Worm (Caenorhabditis elegans): Measurements from ENCODE around the gene scl-3.

scl-3 gene

ce11 chrIV:13075625-13076252 is 16.4 kb downstream of the scl-3 start:
- no peak for TF ChIP-seq hlh-15 (tag; optimal IDR thresholded peaks at IDR 0.05)
- TF ChIP-seq odd-2 (tag; optimal IDR thresholded peaks at IDR 0.05): no peak
- no peak for TF ChIP-seq sdc-2 (tag; optimal IDR thresholded peaks at IDR 0.05)
- TF ChIP-seq ceh-30 (tag; optimal IDR thresholded peaks at IDR 0.05): no peak
- no peak for TF ChIP-seq K02D7.2 (tag; optimal IDR thresholded peaks at IDR 0.05)
- TF ChIP-seq ceh-9 (tag; optimal IDR thresholded peaks at IDR 0.05): no peak
- TF ChIP-seq che-1 (tag; optimal IDR thresholded peaks at IDR 0.05): no peak
- no peak for TF ChIP-seq ceh-22 (tag; optimal IDR thresholded peaks at IDR 0.05)
- no peak for TF ChIP-seq ceh-45 (GFP tag; IDR thresholded peaks at IDR 0.05)
- TF ChIP-seq ahr-1 (tag; optimal IDR thresholded peaks at IDR 0.05): no peak
- no peak for TF ChIP-seq dmd-4 (tag; optimal IDR thresholded peaks at IDR 0.05; ENCODE audit: borderline replicate concordance)
- no peak for TF ChIP-seq nhr-232 (tag; optimal IDR thresholded peaks at IDR 0.05)
- no peak for TF ChIP-seq npax-4 (tag; optimal IDR thresholded peaks at IDR 0.05)
- no peak for TF ChIP-seq pax-1 (tag; optimal IDR thresholded peaks at IDR 0.05)

ce11 chrIV:13076620-13077019 is 17.2 kb downstream of the scl-3 start, which contains the start of gene C39E9.7:
Gene C39E9.7, minus strand, starts transcription at chrIV:13076720.
- no peak for TF ChIP-seq ceh-19 (GFP tag; optimal IDR thresholded peaks at IDR 0.05)
- TF ChIP-seq ztf-16 (tag; optimal IDR thresholded peaks at IDR 0.05): no peak
- no peak for TF ChIP-seq ama-1 (optimal IDR thresholded peaks at IDR 0.05)
- TF ChIP-seq hlh-30 (tag; optimal IDR thresholded peaks at IDR 0.05; ENCODE audit: insufficient read depth): no peak
- no peak for TF ChIP-seq pax-1 (tag; optimal IDR thresholded peaks at IDR 0.05)
- no peak for TF ChIP-seq tbx-2 (tag; optimal IDR thresholded peaks at IDR 0.05)
- TF ChIP-seq T23F11.4 (GFP tag; optimal IDR thresholded peaks at IDR 0.05): no peak
- no peak for TF ChIP-seq ref-2 (tag; optimal IDR thresholded peaks at IDR 0.05)
- no peak for TF ChIP-seq ceh-45 (GFP tag; IDR thresholded peaks at IDR 0.05)
- TF ChIP-seq nhr-232 (tag; optimal IDR thresholded peaks at IDR 0.05): no peak
- TF ChIP-seq elt-2 (tag; optimal IDR thresholded peaks at IDR 0.05): no peak
- no peak for TF ChIP-seq nfya-1 (tag; optimal IDR thresholded peaks at IDR 0.05)
- no peak for TF ChIP-seq unc-86 (tag; optimal IDR thresholded peaks at IDR 0.05)

ce11 chrIV:13077694-13078093 is 18.3 kb downstream of the scl-3 start:
- TF ChIP-seq hlh-8 (tag; optimal IDR thresholded peaks at IDR 0.05) (no peak), C08G9.2 (tag; optimal IDR thresholded peaks at IDR 0.05) (no peak), hlh-30 (tag; optimal IDR thresholded peaks at IDR 0.05; ENCODE audit: insufficient read depth) (no peak), pqm-1 (tag; optimal IDR thresholded peaks at IDR 0.05) (no peak), F13H6.1 (tag; optimal IDR thresholded peaks at IDR 0.05) (no peak), ceh-14 (tag; optimal IDR thresholded peaks at IDR 0.05) (no peak)

- TF ChIP-seq hlh-8 (tag; optimal IDR thresholded peaks at IDR 0.05) (no peak), fkh-10 (GFP tag; optimal IDR thresholded peaks at IDR 0.05) (no peak), pqm-1 (tag; optimal IDR thresholded peaks at IDR 0.05) (no peak), C38D4.7 (GFP tag; optimal IDR thresholded peaks at IDR 0.05) (no peak), hlh-30 (tag; optimal IDR thresholded peaks at IDR 0.05; ENCODE audit: insufficient read depth) (no peak), ahr-1 (tag; optimal IDR thresholded peaks at IDR 0.05) (no peak), pha-2 (tag; optimal IDR thresholded peaks at IDR 0.05) (no peak), dmd-4 (tag; optimal IDR thresholded peaks at IDR 0.05; ENCODE audit: borderline replicate concordance) (no peak), sox-4 (tag; optimal IDR thresholded peaks at IDR 0.05) (no peak), T23F11.4 (GFP tag; optimal IDR thresholded peaks at IDR 0.05) (no peak), npax-4 (tag; optimal IDR thresholded peaks at IDR 0.05) (no peak), dve-1 (tag; optimal IDR thresholded peaks at IDR 0.05) (no peak), pax-1 (tag; optimal IDR thresholded peaks at IDR 0.05) (no peak), ceh-6 (GFP tag; optimal IDR thresholded peaks at IDR 0.05) (no peak), odd-2 (tag; optimal IDR thresholded peaks at IDR 0.05) (no peak), ceh-31 (tag; optimal IDR thresholded peaks at IDR 0.05) (no peak), ets-4 (tag; optimal IDR thresholded peaks at IDR 0.05) (no peak), rnt-1 (tag; optimal IDR thresholded peaks at IDR 0.05) (no peak), che-1 (tag; optimal IDR thresholded peaks at IDR 0.05) (no peak)
Measured at ce11 chrIV:13078342-13078741, 19.0 kb downstream of the scl-3 start.
